Fruit fly (Drosophila melanogaster) whole organism, pupa: Measurements from ENCODE around the gene CG10863.

Experiments used
- CG10348 ChIP-seq: fragments of 200-800 bp; sonication (Bioruptor generic); IDR thresholded peaks from 2 replicates; pipeline ENCODE4 v1.3.6; 2022; ENCODE audit warnings: missing biosample characterization, missing genetic modification characterization
- CG12605 ChIP-seq: fragments of 200-800 bp; sonication (Bioruptor generic); IDR thresholded peaks from 2 replicates; pipeline ENCODE4 v1.3.6; 2022; ENCODE audit warnings: missing biosample characterization, missing genetic modification characterization
- CG13204 ChIP-seq: fragments of 200-800 bp; sonication (Bioruptor generic); optimal IDR thresholded peaks from 2 replicates; lab custom pipeline; 2018; ENCODE audit warnings: missing biosample characterization, mild to moderate bottlenecking, missing genetic modification characterization, moderate library complexity
- CG14655 ChIP-seq: fragments of 200-800 bp; sonication (Bioruptor generic); optimal IDR thresholded peaks from 3 replicates; lab custom pipeline; 2017; ENCODE audit warnings: mild to moderate bottlenecking, missing biosample characterization, missing genetic modification reagents, missing genetic modification characterization
- CG15710 ChIP-seq: fragments of 200-800 bp; sonication (Bioruptor generic); optimal IDR thresholded peaks from 2 replicates; lab custom pipeline; 2018; ENCODE audit warnings: missing biosample characterization, mild to moderate bottlenecking, missing genetic modification characterization, moderate library complexity
- CG17806 ChIP-seq: fragments of 200-800 bp; sonication (Bioruptor generic); optimal IDR thresholded peaks from 2 replicates; lab custom pipeline; 2018; ENCODE audit warnings: missing biosample characterization, mild to moderate bottlenecking, missing genetic modification characterization, moderate library complexity
- CG32121 ChIP-seq: fragments of 200-800 bp; sonication (Bioruptor generic); IDR thresholded peaks from 2 replicates; pipeline ENCODE4 v1.3.6; 2022; ENCODE audit warnings: missing biosample characterization, missing genetic modification characterization
- CG34367 ChIP-seq: fragments of 200-800 bp; sonication (Bioruptor generic); optimal IDR thresholded peaks from 2 replicates; lab custom pipeline; 2018; ENCODE audit warnings: missing biosample characterization, mild to moderate bottlenecking, missing genetic modification characterization
- CG4496 ChIP-seq: fragments of 200-800 bp; sonication (Bioruptor generic); IDR thresholded peaks from 3 replicates; pipeline ENCODE4 v1.3.6; 2022; ENCODE audit warnings: missing biosample characterization, missing genetic modification characterization
- CG8159 ChIP-seq: fragments of 200-800 bp; sonication (Bioruptor generic); optimal IDR thresholded peaks from 3 replicates; lab custom pipeline; 2018; ENCODE audit warnings: missing biosample characterization, mild to moderate bottlenecking, missing genetic modification characterization, moderate library complexity
- CG8301 ChIP-seq: fragments of 200-800 bp; sonication (Bioruptor generic); optimal IDR thresholded peaks from 2 replicates; lab custom pipeline; 2018; ENCODE audit warnings: missing biosample characterization, mild to moderate bottlenecking, missing genetic modification characterization
- CG9948 ChIP-seq: fragments of 200-800 bp; sonication (Bioruptor generic); optimal IDR thresholded peaks from 2 replicates; lab custom pipeline; 2018; ENCODE audit warnings: missing biosample characterization, mild to moderate bottlenecking, missing genetic modification characterization, moderate library complexity
- D1 ChIP-seq: fragments of 200-800 bp; sonication (Bioruptor generic); optimal IDR thresholded peaks from 2 replicates; lab custom pipeline; 2018; ENCODE audit warnings: missing biosample characterization, mild to moderate bottlenecking, missing genetic modification characterization, moderate library complexity
- EcR ChIP-seq: fragments of 200-800 bp; sonication (Bioruptor generic); optimal IDR thresholded peaks from 3 replicates; lab custom pipeline; 2019; ENCODE audit warnings: missing biosample characterization, missing genetic modification characterization, mild to moderate bottlenecking, moderate library complexity, missing genetic modification reagents
- Ets98B ChIP-seq: fragments of 200-800 bp; sonication (Bioruptor generic); IDR thresholded peaks from 2 replicates; pipeline ENCODE4 v1.3.6; 2022; ENCODE audit warnings: missing biosample characterization, missing genetic modification characterization
- Pif1A ChIP-seq: fragments of 200-800 bp; sonication (Bioruptor generic); optimal IDR thresholded peaks from 3 replicates; lab custom pipeline; 2016; ENCODE audit warnings: missing biosample characterization, missing genetic modification characterization
- Pif1B ChIP-seq: fragments of 200-800 bp; sonication (Bioruptor generic); optimal IDR thresholded peaks from 3 replicates; lab custom pipeline; 2016; ENCODE audit warnings: missing biosample characterization, missing genetic modification characterization
- Snoo ChIP-seq: fragments of 200-800 bp; sonication (Bioruptor generic); optimal IDR thresholded peaks from 3 replicates; lab custom pipeline; 2017; ENCODE audit warnings: missing biosample characterization, mild to moderate bottlenecking, missing genetic modification characterization, inconsistent platforms
- fd96Ca ChIP-seq: fragments of 200-800 bp; sonication (Bioruptor generic); IDR thresholded peaks from 3 replicates; pipeline ENCODE4 v1.3.6; 2022; ENCODE audit warnings: missing biosample characterization, missing genetic modification characterization
- gl ChIP-seq: fragments of 200-800 bp; sonication (Bioruptor generic); optimal IDR thresholded peaks from 2 replicates; lab custom pipeline; 2018; ENCODE audit warnings: missing biosample characterization, mild to moderate bottlenecking, missing genetic modification characterization
- rn ChIP-seq: fragments of 200-800 bp; sonication (Bioruptor generic); IDR thresholded peaks from 2 replicates; pipeline ENCODE4 v1.3.6; 2022; ENCODE audit warnings: missing biosample characterization, missing genetic modification characterization

The CG10863 gene

dm6 chr3L:3942241-3943028 is at the start of gene CG10863, which contains the start of gene CG14982:
Gene CG10863 (minus strand): TSS chr3L:3942465.
Gene CG14982 (plus strand): TSS chr3L:3942710.
- TF ChIP-seq Pif1A (GFP tag; lab: Kevin White, UChicago) = no peak
- TF ChIP-seq D1 (tag; lab: Kevin White, UChicago) = no peak
- TF ChIP-seq CG32121 (GFP tag; lab: Robert Waterston, UW) = no peak
- TF ChIP-seq Pif1B = no peak
- no peak for TF ChIP-seq CG17806 (tag; lab: Kevin White, UChicago)
- TF ChIP-seq CG14655 (GFP tag; lab: Kevin White, UChicago) = no peak
- TF ChIP-seq Snoo (tag; lab: Kevin White, UChicago) = peak; percentile 5
- TF ChIP-seq CG9948 (tag; lab: Kevin White, UChicago) = no peak
- no peak for TF ChIP-seq rn
- TF ChIP-seq CG13204 = no peak
- no peak for TF ChIP-seq gl (tag; lab: Kevin White, UChicago)
- no peak for TF ChIP-seq Ets98B
- TF ChIP-seq CG34367 (tag; lab: Kevin White, UChicago) = no peak
- peak; percentile 70 for TF ChIP-seq CG12605
- TF ChIP-seq fd96Ca (GFP tag; lab: Robert Waterston, UW) = peak; percentile 8; the same call in 1 of the 3 replicates
- no peak for TF ChIP-seq CG8301 (tag; lab: Kevin White, UChicago)
- 0 out of 3 replicates have a peak, but pooled peaks have one; percentile 37 for TF ChIP-seq CG4496 (GFP tag; lab: Robert Waterston, UW)
- peak; percentile 25 for TF ChIP-seq EcR (GFP tag; lab: Kevin White, UChicago)
- TF ChIP-seq CG15710 = no peak
- TF ChIP-seq CG10348 (GFP tag; lab: Robert Waterston, UW) = no peak
- TF ChIP-seq CG8159 (tag; lab: Kevin White, UChicago) = peak; percentile 4
- TF ChIP-seq, all 21 proteins: peak for 6

- TF ChIP-seq CG8159 (tag; lab: Kevin White, UChicago) = no peak
- TF ChIP-seq CG12605 = no peak
- TF ChIP-seq EcR (GFP tag; lab: Kevin White, UChicago) = no peak
- no peak for TF ChIP-seq D1 (tag; lab: Kevin White, UChicago)
- 0 out of 3 replicates have a peak, but pooled peaks have one; percentile 7 for TF ChIP-seq fd96Ca (GFP tag; lab: Robert Waterston, UW)
Measured at dm6 chr3L:3983466-3983946, 41.2 kb upstream of the CG10863 start, which contains the start of gene scrt. Gene scrt (plus strand): TSS chr3L:3983896.

dm6 chr3L:3980027-3980426 is 37.8 kb upstream of the CG10863 start:
- TF ChIP-seq Pif1A (GFP tag; lab: Kevin White, UChicago) = no peak
- TF ChIP-seq CG14655 (GFP tag; lab: Kevin White, UChicago) = no peak
- no peak for TF ChIP-seq CG9948 (tag; lab: Kevin White, UChicago)
- TF ChIP-seq Ets98B = no peak
- no peak for TF ChIP-seq D1 (tag; lab: Kevin White, UChicago)
- no peak for TF ChIP-seq CG12605
- TF ChIP-seq CG13204 = no peak
- TF ChIP-seq Snoo (tag; lab: Kevin White, UChicago) = no peak
- no peak for TF ChIP-seq fd96Ca (GFP tag; lab: Robert Waterston, UW)
- TF ChIP-seq CG32121 (GFP tag; lab: Robert Waterston, UW) = no peak
- no peak for TF ChIP-seq Pif1B
- TF ChIP-seq CG17806 (tag; lab: Kevin White, UChicago) = no peak
- no peak for TF ChIP-seq CG34367 (tag; lab: Kevin White, UChicago)
- no peak for TF ChIP-seq CG4496 (GFP tag; lab: Robert Waterston, UW)
- TF ChIP-seq CG15710 = no peak
- TF ChIP-seq CG8159 (tag; lab: Kevin White, UChicago) = no peak
- no peak for TF ChIP-seq CG8301 (tag; lab: Kevin White, UChicago)
- TF ChIP-seq EcR (GFP tag; lab: Kevin White, UChicago) = no peak
- TF ChIP-seq rn = no peak

dm6 chr3L:3978762-3979516 is 36.7 kb upstream of the CG10863 start:
- TF ChIP-seq CG34367 (tag; lab: Kevin White, UChicago) = no peak
- no peak for TF ChIP-seq CG8301 (tag; lab: Kevin White, UChicago)
- no peak for TF ChIP-seq CG17806 (tag; lab: Kevin White, UChicago)
- TF ChIP-seq CG9948 (tag; lab: Kevin White, UChicago) = no peak
- no peak for TF ChIP-seq Snoo (tag; lab: Kevin White, UChicago)

dm6 chr3L:3977622-3978355 is 35.5 kb upstream of the CG10863 start:
- TF ChIP-seq CG15710 = no peak
- TF ChIP-seq CG12605 = no peak
- no peak for TF ChIP-seq D1 (tag; lab: Kevin White, UChicago)
- TF ChIP-seq CG9948 (tag; lab: Kevin White, UChicago) = no peak
- TF ChIP-seq Snoo (tag; lab: Kevin White, UChicago) = no peak
- TF ChIP-seq Pif1B = no peak
- no peak for TF ChIP-seq rn
- TF ChIP-seq CG32121 (GFP tag; lab: Robert Waterston, UW) = no peak
- no peak for TF ChIP-seq Ets98B
- no peak for TF ChIP-seq CG4496 (GFP tag; lab: Robert Waterston, UW)
- no peak for TF ChIP-seq CG8159 (tag; lab: Kevin White, UChicago)
- no peak for TF ChIP-seq CG17806 (tag; lab: Kevin White, UChicago)
- TF ChIP-seq Pif1A (GFP tag; lab: Kevin White, UChicago) = no peak
- no peak for TF ChIP-seq fd96Ca (GFP tag; lab: Robert Waterston, UW)
- no peak for TF ChIP-seq CG8301 (tag; lab: Kevin White, UChicago)
- TF ChIP-seq EcR (GFP tag; lab: Kevin White, UChicago) = no peak
- TF ChIP-seq CG13204 = no peak
- no peak for TF ChIP-seq gl (tag; lab: Kevin White, UChicago)
